Worm (Caenorhabditis elegans): Measurements from ENCODE around the gene dhcr-24.
A peak's percentile ranks its signal among the peaks of the same experiment; 100 is the strongest.

The dhcr-24 gene

DNA sequence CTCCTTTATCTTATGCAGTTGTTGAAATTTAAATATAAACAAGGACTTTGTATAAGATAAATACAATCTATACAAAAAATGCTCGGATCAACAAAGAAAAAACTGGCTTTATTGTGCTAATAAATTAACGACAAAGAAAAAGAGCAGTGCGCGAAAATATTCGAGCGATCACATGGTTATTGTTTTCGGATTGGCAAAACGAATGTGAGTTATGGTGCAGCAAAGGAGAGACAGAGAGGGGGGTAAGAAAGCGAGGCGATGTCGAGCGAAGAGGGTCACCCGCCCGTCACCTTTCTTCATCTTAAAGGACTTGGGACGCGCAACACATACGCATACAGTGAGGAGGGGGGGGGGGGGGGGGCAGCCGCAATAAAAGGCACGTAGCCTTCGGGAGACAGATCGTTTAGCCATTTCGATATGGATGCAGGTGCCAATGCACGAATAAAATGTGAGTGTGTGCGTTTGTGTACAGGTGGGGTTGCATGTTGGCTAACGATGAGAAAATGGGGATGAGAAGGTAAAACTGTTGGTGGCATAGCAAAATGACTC lies 19.3 kb upstream of the dhcr-24 start:
- TF ChIP-seq irx-1 (tag; optimal IDR thresholded peaks at IDR 0.05): no peak
- TF ChIP-seq lin-15B (tag; optimal IDR thresholded peaks at IDR 0.05): no peak
- no peak for TF ChIP-seq nhr-28 (tag; optimal IDR thresholded peaks at IDR 0.05)
- no peak for TF ChIP-seq efl-1 (optimal IDR thresholded peaks at IDR 0.05)
- TF ChIP-seq efl-1 (GFP tag; optimal IDR thresholded peaks at IDR 0.05 in 1 of 2): peak in 1 of 2 experiments; percentile 8
- peak; percentile 0 for TF ChIP-seq nhr-20 (tag; optimal IDR thresholded peaks at IDR 0.05)
- no peak for TF ChIP-seq aha-1 (tag; optimal IDR thresholded peaks at IDR 0.05)
- peak; percentile 86 for TF ChIP-seq nhr-85 (tag)
- no peak for TF ChIP-seq mdl-1 (tag; optimal IDR thresholded peaks at IDR 0.05)
- peak; percentile 3 for TF ChIP-seq snu-23 (GFP tag; optimal IDR thresholded peaks at IDR 0.05)
- no peak for TF ChIP-seq C04F5.9 (tag; optimal IDR thresholded peaks at IDR 0.05)
- peak; percentile 59 for TF ChIP-seq lin-14 (GFP tag; optimal IDR thresholded peaks at IDR 0.05)
- peak; percentile 31 for TF ChIP-seq nhr-90 (tag; optimal IDR thresholded peaks at IDR 0.05; ENCODE audit: poor library complexity)
- peak; percentile 22 for TF ChIP-seq skn-1 (tag; optimal IDR thresholded peaks at IDR 0.05)
- no peak for TF ChIP-seq zip-4 (GFP tag; optimal IDR thresholded peaks at IDR 0.05)
- 0 out of 2 replicates have a peak, but pooled peaks have one; percentile 32 for TF ChIP-seq grh-1 (GFP tag; IDR thresholded peaks at IDR 0.05)
- peak; percentile 11; the same call in 1 of the 2 replicates for TF ChIP-seq nhr-19 (GFP tag; conservative IDR thresholded peaks at IDR 0.05)
- no peak for TF ChIP-seq C34B4.2 (tag; optimal IDR thresholded peaks at IDR 0.05)
- TF ChIP-seq nhr-71 (tag; optimal IDR thresholded peaks at IDR 0.05): peak; percentile 13
- peak; percentile 18 for TF ChIP-seq nhr-47 (tag; optimal IDR thresholded peaks at IDR 0.05)

- TF ChIP-seq aha-1 (tag; optimal IDR thresholded peaks at IDR 0.05) (no peak), lsy-2 (tag; optimal IDR thresholded peaks at IDR 0.05) (peak in 1 of 2 experiments; percentile 10), skn-1 (tag; optimal IDR thresholded peaks at IDR 0.05) (peak; percentile 65), lir-3 (tag; optimal IDR thresholded peaks at IDR 0.05; ENCODE audit: poor library complexity) (peak; percentile 2), pqm-1 (tag; optimal IDR thresholded peaks at IDR 0.05) (no peak), nhr-19 (GFP tag; conservative IDR thresholded peaks at IDR 0.05) (0 out of 2 replicates have a peak, but pooled peaks have one; percentile 12), lin-14 (GFP tag; optimal IDR thresholded peaks at IDR 0.05) (peak; percentile 80), nhr-20 (tag; optimal IDR thresholded peaks at IDR 0.05) (peak; percentile 73), nhr-90 (tag; optimal IDR thresholded peaks at IDR 0.05; ENCODE audit: poor library complexity) (peak; percentile 32), vab-15 (tag; optimal IDR thresholded peaks at IDR 0.05) (peak; percentile 63), nhr-85 (tag) (peak; percentile 91), elt-3 (tag; optimal IDR thresholded peaks at IDR 0.05) (peak in 2 of 6 experiments; percentile 52 to 61), tbx-2 (tag; optimal IDR thresholded peaks at IDR 0.05) (peak; percentile 8), mdl-1 (tag; optimal IDR thresholded peaks at IDR 0.05) (peak in 1 of 2 experiments; percentile 56), egl-27 (tag; optimal IDR thresholded peaks at IDR 0.05) (no peak), blmp-1 (tag; optimal IDR thresholded peaks at IDR 0.05) (peak; percentile 46), ztf-11 (tag; optimal IDR thresholded peaks at IDR 0.05) (no peak), snu-23 (GFP tag; optimal IDR thresholded peaks at IDR 0.05) (peak; percentile 69), nhr-71 (tag; optimal IDR thresholded peaks at IDR 0.05) (peak; percentile 70), mep-1 (tag; optimal IDR thresholded peaks at IDR 0.05) (peak; percentile 48), pag-3 (tag; optimal IDR thresholded peaks at IDR 0.05; ENCODE audit: borderline replicate concordance, insufficient read depth) (peak; percentile 76), ceh-8 (GFP tag; optimal IDR thresholded peaks at IDR 0.05) (no peak), C16A3.4 (tag; optimal IDR thresholded peaks at IDR 0.05) (peak; percentile 7), lin-35 (GFP tag; optimal IDR thresholded peaks at IDR 0.05) (peak in 1 of 2 experiments; percentile 59)
Measured at ce11 chrX:2581828-2582589, 18.1 kb upstream of the dhcr-24 start.

- TF ChIP-seq zip-4 (GFP tag; optimal IDR thresholded peaks at IDR 0.05) (no peak), elt-2 (tag; optimal IDR thresholded peaks at IDR 0.05) (peak; percentile 94), ztf-11 (tag; optimal IDR thresholded peaks at IDR 0.05) (no peak), pqm-1 (tag; optimal IDR thresholded peaks at IDR 0.05) (peak; percentile 20), lin-35 (GFP tag; optimal IDR thresholded peaks at IDR 0.05) (peak in 1 of 2 experiments; percentile 26), lsy-2 (tag; optimal IDR thresholded peaks at IDR 0.05) (peak in 1 of 2 experiments; percentile 5), swsn-7 (tag; optimal IDR thresholded peaks at IDR 0.05) (no peak), mdl-1 (tag; optimal IDR thresholded peaks at IDR 0.05) (peak in 1 of 2 experiments; percentile 4), ces-1 (GFP tag; optimal IDR thresholded peaks at IDR 0.05) (no peak), nhr-12 (tag; optimal IDR thresholded peaks at IDR 0.05) (no peak), lin-14 (GFP tag; optimal IDR thresholded peaks at IDR 0.05) (peak; percentile 9), nhr-71 (tag; optimal IDR thresholded peaks at IDR 0.05) (peak; percentile 34), nhr-20 (tag; optimal IDR thresholded peaks at IDR 0.05) (peak; percentile 31)
Measured at ce11 chrX:2580524-2580981, 16.6 kb upstream of the dhcr-24 start, which contains the start of gene H01M10.1. H01M10.1 (minus strand) TSS chrX:2580574.

All from whole organism, L1 larva.